Fruit fly (Drosophila melanogaster) whole organism, pupa: ENCODE data around the gene Blimp-1.

Experiments
- CG10348 ChIP-seq: fragments of 200-800 bp; sonication (Bioruptor generic); IDR thresholded peaks from 2 replicates; pipeline ENCODE4 v1.3.6; 2022; ENCODE audit warnings: missing biosample characterization, missing genetic modification characterization
- CG12605 ChIP-seq: fragments of 200-800 bp; sonication (Bioruptor generic); IDR thresholded peaks from 2 replicates; pipeline ENCODE4 v1.3.6; 2022; ENCODE audit warnings: missing biosample characterization, missing genetic modification characterization
- CG13204 ChIP-seq: fragments of 200-800 bp; sonication (Bioruptor generic); optimal IDR thresholded peaks from 2 replicates; lab custom pipeline; 2018; ENCODE audit warnings: missing biosample characterization, mild to moderate bottlenecking, missing genetic modification characterization, moderate library complexity
- CG14655 ChIP-seq: fragments of 200-800 bp; sonication (Bioruptor generic); optimal IDR thresholded peaks from 3 replicates; lab custom pipeline; 2017; ENCODE audit warnings: mild to moderate bottlenecking, missing biosample characterization, missing genetic modification reagents, missing genetic modification characterization
- CG15710 ChIP-seq: fragments of 200-800 bp; sonication (Bioruptor generic); optimal IDR thresholded peaks from 2 replicates; lab custom pipeline; 2018; ENCODE audit warnings: missing biosample characterization, mild to moderate bottlenecking, missing genetic modification characterization, moderate library complexity
- CG17806 ChIP-seq: fragments of 200-800 bp; sonication (Bioruptor generic); optimal IDR thresholded peaks from 2 replicates; lab custom pipeline; 2018; ENCODE audit warnings: missing biosample characterization, mild to moderate bottlenecking, missing genetic modification characterization, moderate library complexity
- CG32121 ChIP-seq: fragments of 200-800 bp; sonication (Bioruptor generic); IDR thresholded peaks from 2 replicates; pipeline ENCODE4 v1.3.6; 2022; ENCODE audit warnings: missing biosample characterization, missing genetic modification characterization
- CG34367 ChIP-seq: fragments of 200-800 bp; sonication (Bioruptor generic); optimal IDR thresholded peaks from 2 replicates; lab custom pipeline; 2018; ENCODE audit warnings: missing biosample characterization, mild to moderate bottlenecking, missing genetic modification characterization
- CG4496 ChIP-seq: fragments of 200-800 bp; sonication (Bioruptor generic); IDR thresholded peaks from 3 replicates; pipeline ENCODE4 v1.3.6; 2022; ENCODE audit warnings: missing biosample characterization, missing genetic modification characterization
- CG8159 ChIP-seq: fragments of 200-800 bp; sonication (Bioruptor generic); optimal IDR thresholded peaks from 3 replicates; lab custom pipeline; 2018; ENCODE audit warnings: missing biosample characterization, mild to moderate bottlenecking, missing genetic modification characterization, moderate library complexity
- CG8301 ChIP-seq: fragments of 200-800 bp; sonication (Bioruptor generic); optimal IDR thresholded peaks from 2 replicates; lab custom pipeline; 2018; ENCODE audit warnings: missing biosample characterization, mild to moderate bottlenecking, missing genetic modification characterization
- CG9948 ChIP-seq: fragments of 200-800 bp; sonication (Bioruptor generic); optimal IDR thresholded peaks from 2 replicates; lab custom pipeline; 2018; ENCODE audit warnings: missing biosample characterization, mild to moderate bottlenecking, missing genetic modification characterization, moderate library complexity
- D1 ChIP-seq: fragments of 200-800 bp; sonication (Bioruptor generic); optimal IDR thresholded peaks from 2 replicates; lab custom pipeline; 2018; ENCODE audit warnings: missing biosample characterization, mild to moderate bottlenecking, missing genetic modification characterization, moderate library complexity
- EcR ChIP-seq: fragments of 200-800 bp; sonication (Bioruptor generic); optimal IDR thresholded peaks from 3 replicates; lab custom pipeline; 2019; ENCODE audit warnings: missing biosample characterization, missing genetic modification characterization, mild to moderate bottlenecking, moderate library complexity, missing genetic modification reagents
- Ets98B ChIP-seq: fragments of 200-800 bp; sonication (Bioruptor generic); IDR thresholded peaks from 2 replicates; pipeline ENCODE4 v1.3.6; 2022; ENCODE audit warnings: missing biosample characterization, missing genetic modification characterization
- Pif1A ChIP-seq: fragments of 200-800 bp; sonication (Bioruptor generic); optimal IDR thresholded peaks from 3 replicates; lab custom pipeline; 2016; ENCODE audit warnings: missing biosample characterization, missing genetic modification characterization
- Pif1B ChIP-seq: fragments of 200-800 bp; sonication (Bioruptor generic); optimal IDR thresholded peaks from 3 replicates; lab custom pipeline; 2016; ENCODE audit warnings: missing biosample characterization, missing genetic modification characterization
- Snoo ChIP-seq: fragments of 200-800 bp; sonication (Bioruptor generic); optimal IDR thresholded peaks from 3 replicates; lab custom pipeline; 2017; ENCODE audit warnings: missing biosample characterization, mild to moderate bottlenecking, missing genetic modification characterization, inconsistent platforms
- fd96Ca ChIP-seq: fragments of 200-800 bp; sonication (Bioruptor generic); IDR thresholded peaks from 3 replicates; pipeline ENCODE4 v1.3.6; 2022; ENCODE audit warnings: missing biosample characterization, missing genetic modification characterization
- gl ChIP-seq: fragments of 200-800 bp; sonication (Bioruptor generic); optimal IDR thresholded peaks from 2 replicates; lab custom pipeline; 2018; ENCODE audit warnings: missing biosample characterization, mild to moderate bottlenecking, missing genetic modification characterization
- rn ChIP-seq: fragments of 200-800 bp; sonication (Bioruptor generic); IDR thresholded peaks from 2 replicates; pipeline ENCODE4 v1.3.6; 2022; ENCODE audit warnings: missing biosample characterization, missing genetic modification characterization

Blimp-1 gene

dm6 chr3L:5654403-5654883 is 23.7 kb downstream of the Blimp-1 start, which contains the start of gene lin-28:
Gene lin-28 (plus strand): TSS chr3L:5654681.
- TF ChIP-seq Pif1B (GFP tag; lab: Kevin White, UChicago) (no peak), CG10348 (GFP tag; lab: Robert Waterston, UW) (no peak), CG8301 (tag; lab: Kevin White, UChicago) (no peak), fd96Ca (no peak), CG15710 (no peak), Snoo (tag; lab: Kevin White, UChicago) (no peak), CG13204 (no peak), CG12605 (GFP tag; lab: Robert Waterston, UW) (no peak), D1 (no peak), rn (GFP tag; lab: Robert Waterston, UW) (no peak), Ets98B (GFP tag; lab: Robert Waterston, UW) (no peak), CG8159 (tag; lab: Kevin White, UChicago) (no peak), EcR (no peak), gl (tag; lab: Kevin White, UChicago) (no peak), CG14655 (GFP tag; lab: Kevin White, UChicago) (no peak), CG17806 (tag; lab: Kevin White, UChicago) (no peak)

- TF ChIP-seq Pif1B (GFP tag; lab: Kevin White, UChicago) (no peak), D1 (no peak), gl (tag; lab: Kevin White, UChicago) (no peak), CG15710 (no peak), CG17806 (tag; lab: Kevin White, UChicago) (no peak), CG34367 (tag; lab: Kevin White, UChicago) (no peak), EcR (no peak), CG13204 (no peak), Snoo (tag; lab: Kevin White, UChicago) (no peak), CG8301 (tag; lab: Kevin White, UChicago) (no peak), CG4496 (no peak)
Measured at dm6 chr3L:5654955-5655750, 24.4 kb downstream of the Blimp-1 start.

dm6 chr3L:5655751-5656276 is 25.0 kb downstream of the Blimp-1 start:
- TF ChIP-seq Pif1B (GFP tag; lab: Kevin White, UChicago) (no peak), gl (tag; lab: Kevin White, UChicago) (no peak), CG32121 (GFP tag; lab: Robert Waterston, UW) (no peak), Snoo (tag; lab: Kevin White, UChicago) (no peak), CG17806 (tag; lab: Kevin White, UChicago) (no peak)
- TF ChIP-seq, all 21 proteins: peak for 0

dm6 chr3L:5657221-5657963 is 26.6 kb downstream of the Blimp-1 start, which contains the start of gene sif:
Gene sif (plus strand): TSS chr3L:5657913.
- no peak for TF ChIP-seq gl (tag; lab: Kevin White, UChicago)

dm6 chr3L:5658368-5658767 is 27.6 kb downstream of the Blimp-1 start:
- no peak for TF ChIP-seq CG8159 (tag; lab: Kevin White, UChicago)
- no peak for TF ChIP-seq CG12605 (GFP tag; lab: Robert Waterston, UW)
- TF ChIP-seq CG34367 (tag; lab: Kevin White, UChicago): no peak
- TF ChIP-seq CG17806 (tag; lab: Kevin White, UChicago): no peak
- no peak for TF ChIP-seq rn (GFP tag; lab: Robert Waterston, UW)
- no peak for TF ChIP-seq Pif1A
- TF ChIP-seq Pif1B (GFP tag; lab: Kevin White, UChicago): no peak
- no peak for TF ChIP-seq Ets98B (GFP tag; lab: Robert Waterston, UW)
- TF ChIP-seq CG8301 (tag; lab: Kevin White, UChicago): no peak
- no peak for TF ChIP-seq CG32121 (GFP tag; lab: Robert Waterston, UW)
- TF ChIP-seq CG4496: no peak
- no peak for TF ChIP-seq CG9948 (tag; lab: Kevin White, UChicago)
- no peak for TF ChIP-seq CG13204
- TF ChIP-seq fd96Ca: no peak
- TF ChIP-seq EcR: no peak
- TF ChIP-seq gl (tag; lab: Kevin White, UChicago): no peak
- TF ChIP-seq D1: no peak
- TF ChIP-seq CG10348 (GFP tag; lab: Robert Waterston, UW): no peak
- TF ChIP-seq Snoo (tag; lab: Kevin White, UChicago): no peak

dm6 chr3L:5662071-5662470 is 31.3 kb downstream of the Blimp-1 start, which contains the start of gene Sse:
Gene Sse (minus strand): TSS chr3L:5662247.
- TF ChIP-seq fd96Ca (no peak), CG32121 (GFP tag; lab: Robert Waterston, UW) (no peak), CG10348 (GFP tag; lab: Robert Waterston, UW) (no peak), CG17806 (tag; lab: Kevin White, UChicago) (no peak), CG34367 (tag; lab: Kevin White, UChicago) (no peak), Pif1A (no peak), rn (GFP tag; lab: Robert Waterston, UW) (no peak)
